Worm (Caenorhabditis elegans): ENCODE results near the gene K11H12.7.

DNA sequence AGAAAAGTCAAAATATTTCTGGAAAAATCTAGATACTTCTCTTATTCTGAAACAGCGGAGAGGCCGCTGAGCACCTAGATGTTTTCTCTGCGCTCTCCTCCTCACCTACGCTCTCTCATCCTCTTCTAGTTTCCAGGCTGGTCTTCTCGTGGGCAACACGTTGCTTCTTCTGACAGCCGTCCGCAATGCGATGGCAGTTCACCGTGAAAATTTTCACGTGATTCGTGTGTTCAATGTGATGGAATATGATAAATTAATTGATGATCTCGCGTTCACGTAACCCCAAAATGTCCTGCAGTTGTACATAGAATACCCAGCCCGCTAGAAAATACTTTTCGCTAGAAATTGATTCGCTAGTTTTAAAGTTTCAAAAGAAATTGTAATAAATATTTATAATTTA, 31.8 kb upstream of the K11H12.7 start:
- TF ChIP-seq daf-19 (GFP tag; conservative IDR thresholded peaks at IDR 0.05) (no peak), nhr-6 (tag; optimal IDR thresholded peaks at IDR 0.05) (no peak), nhr-77 (tag; optimal IDR thresholded peaks at IDR 0.05) (no peak), nhr-76 (tag; optimal IDR thresholded peaks at IDR 0.05) (no peak), hlh-30 (tag; optimal IDR thresholded peaks at IDR 0.05; ENCODE audit: insufficient read depth) (peak; percentile 65), unc-62 (GFP tag; optimal IDR thresholded peaks at IDR 0.05 in 1 of 2) (no peak), unc-62 (tag; optimal IDR thresholded peaks at IDR 0.05) (no peak), unc-130 (GFP tag; optimal IDR thresholded peaks at IDR 0.05) (no peak), F44E2.7 (GFP tag; IDR thresholded peaks at IDR 0.05) (no peak), nhr-48 (tag; optimal IDR thresholded peaks at IDR 0.05) (peak; percentile 60), mdl-1 (tag; optimal IDR thresholded peaks at IDR 0.05) (no peak), pha-4 (GFP tag; IDR thresholded peaks at IDR 0.05) (no peak), pha-4 (tag; optimal IDR thresholded peaks at IDR 0.05) (no peak)

All from whole organism, L4 larva.